Fruit fly (Drosophila melanogaster): Measurements from ENCODE around the gene Men-b.

The Men-b gene

DNA sequence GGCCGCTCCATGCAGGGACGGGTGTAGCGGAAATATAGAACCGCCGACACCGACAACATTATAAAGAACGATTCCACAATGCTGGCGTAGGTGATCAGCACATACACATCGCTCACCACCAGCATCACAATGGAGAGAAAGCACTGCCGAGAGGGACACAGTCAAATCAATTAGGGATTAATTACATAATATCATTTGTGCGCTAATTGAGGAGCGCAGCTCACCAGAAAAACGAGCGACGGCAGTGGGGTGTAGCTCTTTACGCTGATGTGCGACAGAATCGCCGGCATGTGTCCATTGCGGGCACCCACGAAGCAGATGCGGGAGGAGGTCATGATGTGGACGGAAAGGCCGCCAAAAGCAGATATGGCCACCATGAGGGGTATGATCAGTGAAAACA, 42.0 kb upstream of the Men-b start:
- no peak for TF ChIP-seq CG13624 (GFP tag; optimal IDR thresholded peaks at IDR 0.05)
- peak; percentile 74 for TF ChIP-seq gcm (GFP tag; optimal IDR thresholded peaks at IDR 0.05)
- TF ChIP-seq Pdp1 (GFP tag; optimal IDR thresholded peaks at IDR 0.05): peak in 1 of 2 experiments; percentile 51

DNA sequence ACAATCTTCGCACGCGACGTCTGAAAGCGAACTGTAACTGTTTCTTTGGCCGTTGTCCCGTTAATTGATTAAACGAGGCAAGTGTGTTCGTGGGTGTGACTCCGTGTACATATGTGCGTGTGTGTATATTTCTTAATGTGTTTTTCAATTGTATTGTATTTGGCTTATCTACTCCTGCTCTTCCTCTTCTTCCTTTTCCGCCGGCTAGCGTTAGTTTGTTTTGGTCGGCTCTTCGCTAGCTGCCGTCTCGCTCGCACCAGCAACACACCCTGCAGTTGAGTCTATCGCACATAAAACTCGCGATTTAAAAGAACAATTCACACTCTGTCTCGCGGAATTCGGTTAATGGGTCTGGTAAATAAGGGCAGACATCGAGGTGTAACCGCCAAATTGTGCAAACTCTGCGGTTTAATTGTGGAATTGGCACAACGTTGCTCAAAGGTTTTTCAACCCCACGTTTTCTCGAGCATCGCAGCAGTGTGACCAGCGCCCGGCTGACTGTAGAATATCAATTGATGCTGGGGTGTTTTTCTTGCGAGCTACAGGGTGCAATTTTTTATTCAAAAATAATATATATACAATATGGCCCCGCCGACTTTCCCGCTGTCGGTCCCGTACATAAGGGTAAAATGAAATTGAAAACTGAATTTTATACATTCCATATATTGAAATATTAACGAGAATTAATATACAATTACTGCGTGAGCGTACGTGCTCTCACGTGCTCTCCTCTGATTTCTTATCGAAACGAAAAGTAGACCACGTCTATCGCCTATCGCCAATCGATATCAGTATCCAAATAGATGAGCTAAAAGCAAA, 39.5 kb upstream of the Men-b start, which contains the start of the genes gb and CG5815:
Gene gb, minus strand, starts transcription at position 487 of the 819 bp plus-strand sequence.
Gene CG5815, plus strand, starts transcription at position 783 of the 819 bp plus-strand sequence.
- TF ChIP-seq Dek (tag; optimal IDR thresholded peaks at IDR 0.05) (peak; percentile 86), bab2 (GFP tag; optimal IDR thresholded peaks at IDR 0.05) (peak; percentile 85), MBD-R2 (GFP tag; IDR thresholded peaks at IDR 0.05) (peak; percentile 89), toy (GFP tag; IDR thresholded peaks at IDR 0.05) (peak; percentile 60; the same call in 1 of the 2 replicates), crc (GFP tag; optimal IDR thresholded peaks at IDR 0.05) (peak; percentile 49), vvl (GFP tag; IDR thresholded peaks at IDR 0.05) (peak; percentile 93), H15 (GFP tag; IDR thresholded peaks at IDR 0.05) (peak; percentile 86), Six4 (GFP tag; optimal IDR thresholded peaks at IDR 0.05) (peak; percentile 89), CG17829 (tag; optimal IDR thresholded peaks at IDR 0.05) (peak; percentile 91), CG14014 (GFP tag; IDR thresholded peaks at IDR 0.05) (peak; percentile 93), CG7839 (tag; optimal IDR thresholded peaks at IDR 0.05) (peak; percentile 88), dimm (GFP tag; IDR thresholded peaks at IDR 0.05) (peak; percentile 56), CG3726 (GFP tag; IDR thresholded peaks at IDR 0.05) (peak; percentile 83; the same call in 2 of the 3 replicates), cas (GFP tag; IDR thresholded peaks at IDR 0.05) (peak; percentile 88), CG17328 (GFP tag; IDR thresholded peaks at IDR 0.05) (peak; percentile 92), Hand (GFP tag; optimal IDR thresholded peaks at IDR 0.05) (peak; percentile 65), Hmx (GFP tag; optimal IDR thresholded peaks at IDR 0.05) (peak; percentile 76), CG17186 (GFP tag; optimal IDR thresholded peaks at IDR 0.05) (peak; percentile 65), prd (optimal IDR thresholded peaks at IDR 0.05) (no peak), prd (GFP tag; IDR thresholded peaks at IDR 0.05) (peak; percentile 95), CG6254 (GFP tag; optimal IDR thresholded peaks at IDR 0.05) (peak; percentile 92), exex (tag; optimal IDR thresholded peaks at IDR 0.05) (peak; percentile 61), CG7271 (tag; optimal IDR thresholded peaks at IDR 0.05) (peak; percentile 25), Ssrp (tag; optimal IDR thresholded peaks at IDR 0.05) (peak; percentile 87), luna (GFP tag; optimal IDR thresholded peaks at IDR 0.05) (no peak), CG17361 (GFP tag; IDR thresholded peaks at IDR 0.05) (peak; percentile 94), psq (GFP tag; optimal IDR thresholded peaks at IDR 0.05) (peak; percentile 96), BtbVII (GFP tag; optimal IDR thresholded peaks at IDR 0.05) (peak; percentile 83), gfzf (GFP tag; optimal IDR thresholded peaks at IDR 0.05) (peak; percentile 69), CG12219 (GFP tag; optimal IDR thresholded peaks at IDR 0.05) (peak; percentile 61), Xbp1 (GFP tag; optimal IDR thresholded peaks at IDR 0.05) (peak; percentile 94), Abd-B (GFP tag; optimal IDR thresholded peaks at IDR 0.05) (peak; percentile 90), Sry-δ (GFP tag; optimal IDR thresholded peaks at IDR 0.05) (peak; percentile 72), zfh1 (GFP tag; IDR thresholded peaks at IDR 0.05) (peak; percentile 93), Dad (GFP tag; optimal IDR thresholded peaks at IDR 0.05) (peak; percentile 82), MTF-1 (GFP tag; optimal IDR thresholded peaks at IDR 0.05; ENCODE audit: borderline replicate concordance) (peak; percentile 75), tna (GFP tag; IDR thresholded peaks at IDR 0.05; ENCODE audit: partially characterized antibody) (peak; percentile 86), D (optimal IDR thresholded peaks at IDR 0.05) (no peak), D (GFP tag; optimal IDR thresholded peaks at IDR 0.05) (peak; percentile 80), CG6272 (GFP tag; IDR thresholded peaks at IDR 0.05) (peak; percentile 85), sob (GFP tag; IDR thresholded peaks at IDR 0.05) (peak; percentile 84), CG6813 (GFP tag; optimal IDR thresholded peaks at IDR 0.05) (peak; percentile 76), maf-S (GFP tag; optimal IDR thresholded peaks at IDR 0.05) (peak; percentile 66), sens-2 (GFP tag; IDR thresholded peaks at IDR 0.05) (peak; percentile 73; the same call in 1 of the 2 replicates), chm (GFP tag; IDR thresholded peaks at IDR 0.05) (peak; percentile 86)

All from whole organism, embryonic.